Worm (Caenorhabditis elegans) whole organism, L4 larva: ENCODE measurements around the gene nipa-1.

Experiments used
- fos-1 ChIP-seq: fragments of 150-350 bp; optimal IDR thresholded peaks from 2 replicates; lab custom pipeline; 2014; ENCODE audit warnings: missing biosample characterization, missing genetic modification characterization
- madf-5 ChIP-seq, 2 experiments: fragments of 200-800 bp; sonication (Bioruptor generic); IDR thresholded peaks; 2 replicates each; pipeline ENCODE4 v1.3.6; 2022; ENCODE audit warnings: missing compliant biosample characterization in 2 of 2, missing genetic modification characterization in 2 of 2
- mxl-3 ChIP-seq: fragments of 200-800 bp; sonication (Bioruptor generic); optimal IDR thresholded peaks from 2 replicates; lab custom pipeline; 2018; ENCODE audit warnings: mild to moderate bottlenecking, missing genetic modification characterization, missing compliant biosample characterization
- nhr-237 ChIP-seq: sonication (generic microtip); optimal IDR thresholded peaks from 2 replicates; lab custom pipeline; 2017; ENCODE audit warnings: missing biosample characterization, missing genetic modification characterization
- nhr-41 ChIP-seq: fragments of 200-800 bp; sonication (Bioruptor generic); IDR thresholded peaks from 2 replicates; pipeline ENCODE4 v1.3.6; 2022; ENCODE audit warnings: missing genetic modification reagents, missing genetic modification characterization, missing compliant biosample characterization
- unc-39 ChIP-seq: sonication (generic microtip); optimal IDR thresholded peaks from 2 replicates; lab custom pipeline; 2017; ENCODE audit warnings: missing biosample characterization, missing genetic modification characterization

ce11 chrIII:3160490-3160889, 33.6 kb upstream of the nipa-1 start:
- no peak for TF ChIP-seq nhr-41 (GFP tag; lab: Robert Waterston, UW)
- TF ChIP-seq mxl-3: no peak
- TF ChIP-seq nhr-237 (tag; lab: Kevin White, UChicago): no peak
- no peak for TF ChIP-seq fos-1 (tag; lab: Kevin White, UChicago)
- TF ChIP-seq unc-39 (tag; lab: Kevin White, UChicago): no peak
- no peak for TF ChIP-seq madf-5 (GFP tag; IDR thresholded peaks at IDR 0.05; lab: Robert Waterston, UW)
